Worm (Caenorhabditis elegans) whole organism, young adult: ENCODE results near the gene best-2.

Experiments used
- B0261.1 ChIP-seq: sonication (generic microtip); optimal IDR thresholded peaks from 2 replicates; lab custom pipeline; 2016; ENCODE audit warnings: mild to moderate bottlenecking, missing genetic modification characterization, moderate library complexity, missing compliant biosample characterization
- F10E7.11 ChIP-seq: sonication (generic microtip); optimal IDR thresholded peaks from 2 replicates; lab custom pipeline; 2017; ENCODE audit warnings: mild to moderate bottlenecking, missing genetic modification characterization, moderate library complexity, missing compliant biosample characterization
- F23B12.7 ChIP-seq: sonication (generic microtip); optimal IDR thresholded peaks from 2 replicates; lab custom pipeline; 2017; ENCODE audit warnings: missing genetic modification characterization, mild to moderate bottlenecking, missing compliant biosample characterization, antibody characterized with exemption, moderate library complexity; ENCODE audit not compliant: insufficient read depth
- F33H1.4 ChIP-seq: fragments of 200-800 bp; sonication (Bioruptor generic); IDR thresholded peaks from 2 replicates; pipeline ENCODE4 v1.3.6; 2022; ENCODE audit warnings: missing genetic modification reagents, missing genetic modification characterization, missing compliant biosample characterization
- F49E8.2 ChIP-seq: sonication (generic microtip); optimal IDR thresholded peaks from 3 replicates; lab custom pipeline; 2017; ENCODE audit warnings: missing genetic modification characterization, mild to moderate bottlenecking, missing compliant biosample characterization, antibody characterized with exemption, moderate library complexity; ENCODE audit not compliant: insufficient read depth
- F57C9.4 ChIP-seq: sonication (generic microtip); optimal IDR thresholded peaks from 2 replicates; lab custom pipeline; 2017; ENCODE audit warnings: mild to moderate bottlenecking, missing genetic modification characterization, missing compliant biosample characterization
- K12H6.12 ChIP-seq: fragments of 200-800 bp; sonication (Bioruptor generic); optimal IDR thresholded peaks from 2 replicates; lab custom pipeline; 2018; ENCODE audit warnings: mild to moderate bottlenecking, missing genetic modification characterization, missing compliant biosample characterization
- Y53F4B.3 ChIP-seq: fragments of 200-800 bp; sonication (Bioruptor generic); IDR thresholded peaks from 2 replicates; pipeline ENCODE4 v1.3.6; 2022; ENCODE audit warnings: missing genetic modification reagents, missing genetic modification characterization, missing compliant biosample characterization
- Y53G8AR.9 ChIP-seq: fragments of 200-800 bp; sonication (Bioruptor generic); conservative IDR thresholded peaks from 2 replicates; pipeline ENCODE4 v1.3.6; 2022; ENCODE audit warnings: missing genetic modification reagents, missing genetic modification characterization, missing compliant biosample characterization
- Y67H2A.10 ChIP-seq: fragments of 200-800 bp; sonication (Bioruptor generic); conservative IDR thresholded peaks from 2 replicates; pipeline ENCODE4 v1.3.6; 2022; ENCODE audit warnings: missing genetic modification reagents, missing genetic modification characterization, missing compliant biosample characterization
- aptf-2 ChIP-seq: fragments of 200-800 bp; sonication (Bioruptor generic); conservative IDR thresholded peaks from 2 replicates; pipeline ENCODE4 v1.3.6; 2022; ENCODE audit warnings: missing genetic modification reagents, missing genetic modification characterization, missing compliant biosample characterization
- attf-3 ChIP-seq: fragments of 200-800 bp; sonication (Bioruptor generic); conservative IDR thresholded peaks from 2 replicates; pipeline ENCODE4 v1.3.6; 2022; ENCODE audit warnings: missing genetic modification reagents, missing genetic modification characterization, missing compliant biosample characterization
- attf-5 ChIP-seq: fragments of 200-800 bp; sonication (Bioruptor generic); optimal IDR thresholded peaks from 2 replicates; lab custom pipeline; 2018; ENCODE audit warnings: mild to moderate bottlenecking, missing genetic modification characterization, missing compliant biosample characterization
- bed-1 ChIP-seq: fragments of 200-800 bp; sonication (Bioruptor generic); IDR thresholded peaks from 2 replicates; pipeline ENCODE4 v1.3.6; 2022; ENCODE audit warnings: missing genetic modification reagents, missing genetic modification characterization, missing compliant biosample characterization
- cebp-1 ChIP-seq, 2 experiments: fragments of 200-800 bp in 1 of 2; sonication (Bioruptor generic) in 1 of 2; sonication (generic microtip) in 1 of 2; IDR thresholded peaks in 1 of 2; optimal IDR thresholded peaks in 1 of 2; 2 replicates each; pipeline versions ENCODE4 v1.3.6 to Lab custom; 2017 to 2022; ENCODE audit warnings: missing compliant biosample characterization in 2 of 2, missing genetic modification characterization in 2 of 2, mild to moderate bottlenecking in 1 of 2, missing genetic modification reagents in 1 of 2, moderate library complexity in 1 of 2
- ceh-40 ChIP-seq: fragments of 200-800 bp; sonication (Bioruptor generic); IDR thresholded peaks from 2 replicates; pipeline ENCODE4 v1.3.6; 2022; ENCODE audit warnings: missing genetic modification characterization, missing compliant biosample characterization
- ceh-79 ChIP-seq: sonication (generic microtip); optimal IDR thresholded peaks from 2 replicates; lab custom pipeline; 2017; ENCODE audit warnings: mild to moderate bottlenecking, missing genetic modification characterization, missing compliant biosample characterization
- chd-7 ChIP-seq: sonication (generic microtip); optimal IDR thresholded peaks from 2 replicates; lab custom pipeline; 2016; ENCODE audit warnings: mild to moderate bottlenecking, missing genetic modification characterization, moderate library complexity, missing compliant biosample characterization
- die-1 ChIP-seq: sonication (generic microtip); optimal IDR thresholded peaks from 2 replicates; lab custom pipeline; 2016; ENCODE audit warnings: missing genotype, mild to moderate bottlenecking, missing genetic modification characterization, missing compliant biosample characterization
- gei-17 ChIP-seq: fragments of 200-800 bp; sonication (Bioruptor generic); optimal IDR thresholded peaks from 2 replicates; lab custom pipeline; 2018; ENCODE audit warnings: mild to moderate bottlenecking, missing genetic modification characterization, missing compliant biosample characterization
- hlh-12 ChIP-seq: sonication (generic microtip); optimal IDR thresholded peaks from 2 replicates; lab custom pipeline; 2016; ENCODE audit warnings: missing genetic modification characterization, missing compliant biosample characterization
- hmg-1.2 ChIP-seq: fragments of 200-800 bp; sonication (Bioruptor generic); IDR thresholded peaks from 2 replicates; pipeline ENCODE4 v1.3.6; 2022; ENCODE audit warnings: missing genetic modification reagents, missing genetic modification characterization, missing compliant biosample characterization
- hrde-1 ChIP-seq: sonication (generic microtip); optimal IDR thresholded peaks from 2 replicates; lab custom pipeline; 2016; ENCODE audit warnings: missing genetic modification characterization, mild to moderate bottlenecking, missing compliant biosample characterization, moderate library complexity, missing genotype, missing genetic modification reagents, borderline replicate concordance
- hsf-1 ChIP-seq: fragments of 200-800 bp; sonication (Bioruptor generic); IDR thresholded peaks from 2 replicates; pipeline ENCODE4 v1.3.6; 2022; ENCODE audit warnings: missing genetic modification reagents, missing genetic modification characterization, missing compliant biosample characterization
- lag-1 ChIP-seq: fragments of 200-800 bp; sonication (Bioruptor generic); IDR thresholded peaks from 2 replicates; pipeline ENCODE4 v1.3.6; 2022; ENCODE audit warnings: missing genetic modification reagents, missing genetic modification characterization, missing compliant biosample characterization
- let-607 ChIP-seq, 2 experiments: fragments of 200-800 bp in 1 of 2; sonication (Bioruptor generic) in 1 of 2; sonication (generic microtip) in 1 of 2; optimal IDR thresholded peaks; 2 replicates each; lab custom pipeline; 2016 to 2018; ENCODE audit warnings: mild to moderate bottlenecking in 2 of 2, missing compliant biosample characterization in 2 of 2, missing genetic modification characterization in 2 of 2, moderate library complexity in 2 of 2, missing genotype in 1 of 2
- lin-40 ChIP-seq: sonication (generic microtip); optimal IDR thresholded peaks from 2 replicates; lab custom pipeline; 2016; ENCODE audit warnings: missing genetic modification characterization, mild to moderate bottlenecking, missing compliant biosample characterization, missing genotype, missing genetic modification reagents
- lsl-1 ChIP-seq: fragments of 200-800 bp; sonication (Bioruptor generic); optimal IDR thresholded peaks from 2 replicates; lab custom pipeline; 2018; ENCODE audit warnings: mild to moderate bottlenecking, missing genetic modification characterization, moderate library complexity, missing compliant biosample characterization
- lsy-27 ChIP-seq: sonication (generic microtip); optimal IDR thresholded peaks from 2 replicates; lab custom pipeline; 2017; ENCODE audit warnings: missing genetic modification characterization, mild to moderate bottlenecking, missing compliant biosample characterization, antibody characterized with exemption, missing genotype, borderline replicate concordance; ENCODE audit not compliant: insufficient read depth
- madf-8 ChIP-seq: fragments of 200-800 bp; sonication (Bioruptor generic); conservative IDR thresholded peaks from 2 replicates; pipeline ENCODE4 v1.3.6; 2022; ENCODE audit warnings: missing genetic modification reagents, missing genetic modification characterization, missing compliant biosample characterization
- mcd-1 ChIP-seq: fragments of 200-800 bp; sonication (Bioruptor generic); IDR thresholded peaks from 2 replicates; pipeline ENCODE4 v1.3.6; 2022; ENCODE audit warnings: missing genetic modification reagents, missing genetic modification characterization, missing compliant biosample characterization
- mel-28 ChIP-seq: sonication (generic microtip); optimal IDR thresholded peaks from 2 replicates; lab custom pipeline; 2016; ENCODE audit warnings: borderline replicate concordance, mild to moderate bottlenecking, missing genetic modification characterization, missing compliant biosample characterization
- nhr-80 ChIP-seq: sonication (generic microtip); optimal IDR thresholded peaks from 2 replicates; lab custom pipeline; 2016; ENCODE audit warnings: missing genetic modification characterization, missing compliant biosample characterization
- pbrm-1 ChIP-seq: fragments of 200-800 bp; sonication (Bioruptor generic); IDR thresholded peaks from 2 replicates; pipeline ENCODE4 v1.3.6; 2022; ENCODE audit warnings: missing genetic modification reagents, missing genetic modification characterization, missing compliant biosample characterization
- pha-4 ChIP-seq: fragments of 150-350 bp; sonication (generic microtip); optimal IDR thresholded peaks from 2 replicates; lab custom pipeline; 2014; ENCODE audit warnings: missing biosample characterization, missing genetic modification reagents, missing genetic modification characterization
- rec-8 ChIP-seq, 2 experiments: sonication (generic microtip); optimal IDR thresholded peaks; 2 replicates each; lab custom pipeline; 2016; ENCODE audit warnings: mild to moderate bottlenecking in 2 of 2, missing genetic modification characterization in 2 of 2, missing genetic modification reagents in 2 of 2, missing genotype in 2 of 2, missing biosample characterization in 1 of 2, missing compliant biosample characterization in 1 of 2, moderate library complexity in 1 of 2
- repo-1 ChIP-seq: sonication (generic microtip); optimal IDR thresholded peaks from 2 replicates; lab custom pipeline; 2017; ENCODE audit warnings: mild to moderate bottlenecking, missing genetic modification characterization, missing compliant biosample characterization
- rpc-1 ChIP-seq, 2 experiments: fragments of 150-350 bp in 1 of 2; sonication (generic microtip) in 1 of 2; optimal IDR thresholded peaks; 2 replicates each; lab custom pipeline; 2014 to 2018; ENCODE audit warnings: missing biosample characterization in 1 of 2, missing genetic modification characterization in 1 of 2, missing genetic modification reagents in 1 of 2, missing genotype in 1 of 2
- snpc-1.1 ChIP-seq: sonication (generic microtip); optimal IDR thresholded peaks from 2 replicates; lab custom pipeline; 2017; ENCODE audit warnings: missing genetic modification characterization, mild to moderate bottlenecking, missing compliant biosample characterization, antibody characterized with exemption, moderate library complexity, missing genotype, missing genetic modification reagents; ENCODE audit not compliant: insufficient read depth
- snpc-4 ChIP-seq, 5 experiments: fragments of 150-350 bp in 1 of 5; sonication (generic microtip) in 4 of 5; optimal IDR thresholded peaks; 2 replicates each; lab custom pipeline; 2014 to 2018; ENCODE audit warnings: missing genetic modification characterization in 5 of 5, missing biosample characterization in 3 of 5, antibody characterized with exemption in 2 of 5, mild to moderate bottlenecking in 2 of 5, missing compliant biosample characterization in 2 of 5, missing genotype in 2 of 5, moderate library complexity in 2 of 5, missing genetic modification reagents in 1 of 5
- sptf-2 ChIP-seq: fragments of 200-800 bp; sonication (Bioruptor generic); optimal IDR thresholded peaks from 2 replicates; lab custom pipeline; 2018; ENCODE audit warnings: mild to moderate bottlenecking, missing genetic modification characterization, missing compliant biosample characterization
- tbp1 ChIP-seq: fragments of 200-800 bp; sonication (Bioruptor generic); optimal IDR thresholded peaks from 2 replicates; lab custom pipeline; 2018; ENCODE audit warnings: mild to moderate bottlenecking, missing genetic modification characterization, missing compliant biosample characterization
- zim-3 ChIP-seq: sonication (generic microtip); optimal IDR thresholded peaks from 2 replicates; lab custom pipeline; 2017; ENCODE audit warnings: mild to moderate bottlenecking, missing genetic modification characterization, moderate library complexity, missing compliant biosample characterization
- ztf-22 ChIP-seq: fragments of 200-800 bp; sonication (Bioruptor generic); optimal IDR thresholded peaks from 2 replicates; lab custom pipeline; 2018; ENCODE audit warnings: mild to moderate bottlenecking, missing genetic modification characterization, moderate library complexity, missing compliant biosample characterization
- ztf-26 ChIP-seq: sonication (generic microtip); optimal IDR thresholded peaks from 2 replicates; lab custom pipeline; 2017; ENCODE audit warnings: missing genetic modification characterization, missing compliant biosample characterization

The best-2 gene

ce11 chrIV:13093677-13094076 lies 19.2 kb downstream of the best-2 start, which contains the start of the genes prcc-1 and C39E9.12 (continued):
- peak; percentile 29; the same call in 1 of the 2 replicates for TF ChIP-seq pbrm-1 (GFP tag; lab: Robert Waterston, UW)
- TF ChIP-seq K12H6.12 (tag; lab: Kevin White, UChicago) = no peak
- peak; percentile 49; the same call in 1 of the 2 replicates for TF ChIP-seq attf-3 (GFP tag; lab: Robert Waterston, UW)
- TF ChIP-seq F57C9.4 (tag; lab: Kevin White, UChicago) = no peak
- no peak for TF ChIP-seq hlh-12 (tag; lab: Kevin White, UChicago)
- TF ChIP-seq zim-3 (tag; lab: Kevin White, UChicago) = no peak
- TF ChIP-seq attf-5 = peak; percentile 44
- no peak for TF ChIP-seq let-607 (tag; optimal IDR thresholded peaks at IDR 0.05; lab: Kevin White, UChicago)
- peak; percentile 84 for TF ChIP-seq madf-8 (GFP tag; lab: Robert Waterston, UW)
- TF ChIP-seq lsy-27 (tag; lab: Kevin White, UChicago) = no peak
- TF ChIP-seq rec-8 (tag; optimal IDR thresholded peaks at IDR 0.05; lab: Kevin White, UChicago) = no peak
- no peak for TF ChIP-seq die-1 (tag; lab: Kevin White, UChicago)
- TF ChIP-seq bed-1 (GFP tag; lab: Robert Waterston, UW) = no peak
- TF ChIP-seq F23B12.7 (tag; lab: Kevin White, UChicago) = peak; percentile 61
- 0 out of 2 replicates have a peak, but pooled peaks have one; percentile 13 for TF ChIP-seq Y53G8AR.9 (GFP tag; lab: Robert Waterston, UW)
- no peak for TF ChIP-seq Y53F4B.3 (GFP tag; lab: Robert Waterston, UW)
- peak; percentile 88 for TF ChIP-seq mcd-1 (GFP tag; lab: Robert Waterston, UW)
- TF ChIP-seq chd-7 (tag; lab: Kevin White, UChicago) = no peak
- TF ChIP-seq lag-1 = no peak
- no peak for TF ChIP-seq mel-28 (tag; lab: Kevin White, UChicago)
- peak; percentile 58 for TF ChIP-seq snpc-1.1 (tag; lab: Kevin White, UChicago)
- TF ChIP-seq hrde-1 (tag; lab: Kevin White, UChicago) = no peak
- no peak for TF ChIP-seq snpc-4 (GFP tag; optimal IDR thresholded peaks at IDR 0.05; lab: Kevin White, UChicago)
- peak in 2 of 4 experiments; percentile 1 to 67 for TF ChIP-seq snpc-4 (tag; optimal IDR thresholded peaks at IDR 0.05; lab: Kevin White, UChicago)
- no peak for TF ChIP-seq rpc-1 (optimal IDR thresholded peaks at IDR 0.05; lab: Kevin White, UChicago)
- TF ChIP-seq rpc-1 (tag; optimal IDR thresholded peaks at IDR 0.05; lab: Kevin White, UChicago) = no peak
- no peak for TF ChIP-seq B0261.1 (tag; lab: Kevin White, UChicago)
- TF ChIP-seq F10E7.11 (tag; lab: Kevin White, UChicago) = no peak
- TF ChIP-seq lin-40 (tag; lab: Kevin White, UChicago) = no peak
- no peak for TF ChIP-seq ceh-79 (tag; lab: Kevin White, UChicago)
- TF ChIP-seq Y67H2A.10 (GFP tag; lab: Robert Waterston, UW) = no peak
- no peak; the same call in 1 of the 2 replicates for TF ChIP-seq hsf-1 (GFP tag; lab: Robert Waterston, UW)
- no peak for TF ChIP-seq ztf-26 (tag; lab: Kevin White, UChicago)
- TF ChIP-seq hmg-1.2 (GFP tag; lab: Robert Waterston, UW) = peak; percentile 53; the same call in 1 of the 2 replicates
- TF ChIP-seq ceh-40 (GFP tag; lab: Robert Waterston, UW) = no peak
- no peak for TF ChIP-seq aptf-2 (GFP tag; lab: Robert Waterston, UW)
- no peak for TF ChIP-seq sptf-2 (GFP tag; lab: Kevin White, UChicago)
- no peak for TF ChIP-seq pha-4
- peak; percentile 47 for TF ChIP-seq tbp1 (GFP tag; lab: Kevin White, UChicago)
- TF ChIP-seq ztf-22 (GFP tag; lab: Kevin White, UChicago) = no peak
- TF ChIP-seq repo-1 (tag; lab: Kevin White, UChicago) = no peak
- TF ChIP-seq cebp-1 (GFP tag; IDR thresholded peaks at IDR 0.05; lab: Robert Waterston, UW) = no peak
- no peak for TF ChIP-seq cebp-1 (tag; optimal IDR thresholded peaks at IDR 0.05; lab: Kevin White, UChicago)
- TF ChIP-seq lsl-1 (GFP tag; lab: Kevin White, UChicago) = peak; percentile 74
- peak; percentile 9 for TF ChIP-seq F49E8.2 (tag; lab: Kevin White, UChicago)
- TF ChIP-seq nhr-80 (tag; lab: Kevin White, UChicago) = no peak
- peak; percentile 74 for TF ChIP-seq F33H1.4 (GFP tag; lab: Robert Waterston, UW)
- no peak for TF ChIP-seq gei-17 (GFP tag; lab: Kevin White, UChicago)
